Fruit fly (Drosophila melanogaster): ENCODE measurements around the gene Spn77Ba.

The Spn77Ba gene

DNA sequence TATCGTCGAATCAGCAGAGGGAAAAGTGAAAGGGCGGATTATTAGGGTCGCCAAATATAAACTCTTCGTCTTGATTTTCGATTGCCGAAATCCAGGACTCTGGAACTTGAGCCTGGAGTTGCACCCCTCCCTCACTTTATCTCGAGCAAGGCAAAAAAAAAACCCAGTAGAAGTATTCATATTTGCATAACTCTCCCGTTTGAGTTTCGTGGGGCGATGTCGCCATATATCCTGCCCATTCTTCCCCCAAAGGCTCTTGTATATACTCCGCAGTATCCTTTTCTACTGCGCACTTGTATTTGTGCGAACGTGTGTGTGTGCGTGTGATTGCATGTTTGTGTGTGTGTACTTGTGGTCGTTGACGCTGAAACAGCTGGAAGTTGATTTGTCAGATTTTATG is 29.9 kb upstream of the Spn77Ba start:
- no peak for TF ChIP-seq CG8159 (tag; optimal IDR thresholded peaks at IDR 0.05)
- TF ChIP-seq EcR (GFP tag; optimal IDR thresholded peaks at IDR 0.05) = no peak
- no peak for TF ChIP-seq CG9948 (tag; optimal IDR thresholded peaks at IDR 0.05)
- TF ChIP-seq CG8301 (tag; optimal IDR thresholded peaks at IDR 0.05) = no peak
- no peak for TF ChIP-seq CG13204 (GFP tag; optimal IDR thresholded peaks at IDR 0.05)
- TF ChIP-seq CG17806 (tag; optimal IDR thresholded peaks at IDR 0.05) = no peak
- no peak for TF ChIP-seq CG32121 (GFP tag; IDR thresholded peaks at IDR 0.05)
- no peak for TF ChIP-seq Snoo (tag; optimal IDR thresholded peaks at IDR 0.05)
- no peak for TF ChIP-seq Pif1B (GFP tag; optimal IDR thresholded peaks at IDR 0.05)
- no peak for TF ChIP-seq Pif1A (GFP tag; optimal IDR thresholded peaks at IDR 0.05)

DNA sequence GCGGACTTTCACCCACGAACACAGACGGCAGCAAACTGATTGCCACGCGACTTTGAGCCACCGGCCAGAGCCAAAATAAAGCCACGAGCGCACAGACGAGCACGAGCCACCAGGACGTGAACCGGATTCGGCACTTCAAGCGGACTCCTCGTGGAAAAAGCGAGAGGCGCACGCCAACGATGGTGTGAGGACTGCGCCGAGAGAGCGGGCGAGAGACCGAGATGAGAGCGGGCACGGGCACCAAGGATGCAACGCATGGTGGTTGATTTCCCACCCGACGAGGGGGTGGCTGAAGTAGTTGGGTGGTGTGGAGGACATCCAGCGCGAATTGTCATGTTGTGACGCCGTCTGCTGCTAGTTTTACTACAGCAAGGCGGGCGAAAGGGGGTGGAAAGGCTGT is 21.9 kb upstream of the Spn77Ba start, which contains the start of gene gogo:
Gene gogo, minus strand, starts transcription at position 39 of the 400 bp plus-strand sequence.
- TF ChIP-seq rn (GFP tag; IDR thresholded peaks at IDR 0.05) = no peak
- no peak for TF ChIP-seq EcR (GFP tag; optimal IDR thresholded peaks at IDR 0.05)
- no peak for TF ChIP-seq fd96Ca (GFP tag; IDR thresholded peaks at IDR 0.05)
- no peak for TF ChIP-seq D1 (tag; optimal IDR thresholded peaks at IDR 0.05)
- no peak for TF ChIP-seq CG32121 (GFP tag; IDR thresholded peaks at IDR 0.05)
- no peak for TF ChIP-seq CG8301 (tag; optimal IDR thresholded peaks at IDR 0.05)
- no peak for TF ChIP-seq CG34367 (tag; optimal IDR thresholded peaks at IDR 0.05)
- TF ChIP-seq CG9948 (tag; optimal IDR thresholded peaks at IDR 0.05) = no peak
- TF ChIP-seq Pif1A (GFP tag; optimal IDR thresholded peaks at IDR 0.05) = no peak
- no peak for TF ChIP-seq CG13204 (GFP tag; optimal IDR thresholded peaks at IDR 0.05)
- TF ChIP-seq CG8159 (tag; optimal IDR thresholded peaks at IDR 0.05) = no peak
- no peak for TF ChIP-seq Ets98B (GFP tag; IDR thresholded peaks at IDR 0.05)
- TF ChIP-seq Snoo (tag; optimal IDR thresholded peaks at IDR 0.05) = no peak
- TF ChIP-seq gl (tag; optimal IDR thresholded peaks at IDR 0.05) = no peak

DNA sequence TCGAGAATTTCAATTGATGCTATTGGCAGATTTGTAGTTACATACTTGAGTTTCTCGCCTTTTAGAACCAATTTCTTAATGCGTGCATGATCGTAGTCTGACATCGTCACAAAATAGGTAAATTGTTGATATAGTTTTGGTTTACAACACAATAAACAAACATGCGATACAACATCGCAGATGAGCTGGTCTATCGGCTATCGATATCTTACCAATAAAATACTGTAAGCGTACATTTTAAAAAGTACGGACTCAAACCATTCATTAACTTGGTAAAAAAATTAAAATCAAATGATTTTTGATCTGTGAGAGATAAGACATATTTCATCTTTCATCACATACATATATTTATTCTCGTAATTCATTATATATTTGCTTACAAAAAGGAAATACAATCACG is 20.2 kb upstream of the Spn77Ba start, which contains the start of gene FRG1:
Gene FRG1, minus strand, starts transcription at position 175 of the 400 bp plus-strand sequence.
- no peak for TF ChIP-seq CG8159 (tag; optimal IDR thresholded peaks at IDR 0.05)

DNA sequence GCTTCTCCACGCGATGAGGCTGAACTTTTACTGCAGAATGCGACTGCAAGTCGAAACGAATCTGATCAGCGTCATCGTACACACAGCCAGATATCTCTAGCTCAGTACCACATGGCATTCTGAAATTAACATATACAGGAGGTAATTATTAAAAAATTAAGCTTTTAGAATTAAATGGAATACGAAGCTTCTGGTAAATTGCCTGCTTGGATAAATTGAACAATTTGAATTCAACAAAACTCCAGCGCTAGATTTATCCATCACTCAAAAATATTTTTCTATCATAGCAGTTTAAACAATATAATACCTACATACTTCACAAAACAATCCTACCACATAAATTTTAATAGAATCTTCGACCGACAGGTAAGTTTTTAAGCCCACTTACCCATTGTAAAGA is 17.9 kb upstream of the Spn77Ba start, which contains the start of gene SCCRO4:
Gene SCCRO4, plus strand, starts transcription at position 301 of the 400 bp plus-strand sequence.
- TF ChIP-seq EcR (GFP tag; optimal IDR thresholded peaks at IDR 0.05) (no peak), CG14655 (GFP tag; optimal IDR thresholded peaks at IDR 0.05) (no peak), CG9948 (tag; optimal IDR thresholded peaks at IDR 0.05) (no peak), gl (tag; optimal IDR thresholded peaks at IDR 0.05) (no peak), CG17806 (tag; optimal IDR thresholded peaks at IDR 0.05) (no peak), Snoo (tag; optimal IDR thresholded peaks at IDR 0.05) (no peak), Ets98B (GFP tag; IDR thresholded peaks at IDR 0.05) (no peak), Pif1B (GFP tag; optimal IDR thresholded peaks at IDR 0.05) (no peak), CG4496 (GFP tag; IDR thresholded peaks at IDR 0.05) (no peak), CG10348 (GFP tag; IDR thresholded peaks at IDR 0.05) (no peak), CG8159 (tag; optimal IDR thresholded peaks at IDR 0.05) (no peak), CG15710 (tag; optimal IDR thresholded peaks at IDR 0.05) (no peak)

DNA sequence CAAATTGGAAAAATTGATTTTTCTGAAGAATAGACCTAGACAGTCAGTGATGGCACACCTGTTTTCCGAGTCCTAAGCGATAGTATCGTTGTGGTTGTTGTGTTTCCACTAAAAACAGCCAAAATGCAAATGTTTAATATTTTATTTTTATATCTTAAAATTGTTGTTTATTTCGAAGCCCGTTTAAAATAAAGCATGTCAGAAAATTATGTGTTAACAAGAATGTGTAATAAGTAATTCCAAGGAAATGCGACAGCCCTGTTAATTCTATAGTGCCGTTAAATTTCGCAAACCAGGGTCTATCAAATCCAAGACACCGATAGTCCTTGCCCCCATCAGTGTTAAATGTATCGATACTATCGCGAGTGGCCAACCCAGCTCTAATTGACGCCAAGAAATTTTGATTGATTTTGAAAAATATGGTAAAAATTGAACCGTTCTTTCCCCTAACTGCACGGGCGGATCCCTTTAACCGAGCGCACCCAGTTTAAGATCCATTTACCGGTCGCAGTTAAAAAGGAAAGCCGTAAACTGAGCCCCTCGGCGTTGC is 14.8 kb upstream of the Spn77Ba start, which contains the start of gene Pex23:
Gene Pex23, minus strand, starts transcription at position 61 of the 550 bp plus-strand sequence.
- TF ChIP-seq Snoo (tag; optimal IDR thresholded peaks at IDR 0.05) (peak; percentile 59), CG17806 (tag; optimal IDR thresholded peaks at IDR 0.05) (peak; percentile 49), CG10348 (GFP tag; IDR thresholded peaks at IDR 0.05) (peak; percentile 51; the same call in 1 of the 2 replicates), CG4496 (GFP tag; IDR thresholded peaks at IDR 0.05) (peak; percentile 83), CG13204 (GFP tag; optimal IDR thresholded peaks at IDR 0.05) (no peak), gl (tag; optimal IDR thresholded peaks at IDR 0.05) (no peak), Pif1A (GFP tag; optimal IDR thresholded peaks at IDR 0.05) (no peak), Pif1B (GFP tag; optimal IDR thresholded peaks at IDR 0.05) (no peak), CG14655 (GFP tag; optimal IDR thresholded peaks at IDR 0.05) (no peak), CG15710 (tag; optimal IDR thresholded peaks at IDR 0.05) (peak; percentile 66), CG9948 (tag; optimal IDR thresholded peaks at IDR 0.05) (peak; percentile 44), D1 (tag; optimal IDR thresholded peaks at IDR 0.05) (no peak), EcR (GFP tag; optimal IDR thresholded peaks at IDR 0.05) (no peak), Ets98B (GFP tag; IDR thresholded peaks at IDR 0.05) (peak; percentile 68), CG32121 (GFP tag; IDR thresholded peaks at IDR 0.05) (peak; percentile 49; the same call in 1 of the 2 replicates), CG12605 (GFP tag; IDR thresholded peaks at IDR 0.05) (peak; percentile 7; the same call in 1 of the 2 replicates), rn (GFP tag; IDR thresholded peaks at IDR 0.05) (peak; percentile 62), CG34367 (tag; optimal IDR thresholded peaks at IDR 0.05) (peak; percentile 33), CG8159 (tag; optimal IDR thresholded peaks at IDR 0.05) (peak; percentile 55), CG8301 (tag; optimal IDR thresholded peaks at IDR 0.05) (no peak), fd96Ca (GFP tag; IDR thresholded peaks at IDR 0.05) (peak; percentile 78)

DNA sequence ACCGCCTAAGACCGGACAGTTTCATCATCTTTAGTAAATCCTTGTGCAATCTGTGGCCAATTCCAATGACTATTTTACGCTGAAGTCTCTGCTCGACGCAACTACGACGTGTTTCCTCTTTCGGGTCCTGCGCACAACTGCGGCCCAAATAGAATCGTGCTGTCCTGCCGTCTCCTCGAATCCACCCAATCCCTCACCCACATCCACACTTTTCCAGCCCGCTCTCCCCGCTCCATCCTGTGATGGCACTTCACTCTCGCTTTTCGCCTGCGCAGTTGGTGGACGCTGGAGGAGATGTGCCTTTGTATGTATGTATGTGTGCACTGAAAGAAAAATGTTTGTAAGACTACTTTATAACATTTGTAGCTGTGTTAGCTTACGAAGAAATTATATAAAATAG is 10.8 kb upstream of the Spn77Ba start, which contains the start of gene CG32225:
Gene CG32225, minus strand, starts transcription at position 142 of the 400 bp plus-strand sequence.
- TF ChIP-seq CG34367 (tag; optimal IDR thresholded peaks at IDR 0.05) (no peak), CG4496 (GFP tag; IDR thresholded peaks at IDR 0.05) (peak; percentile 37; the same call in 1 of the 3 replicates), CG9948 (tag; optimal IDR thresholded peaks at IDR 0.05) (no peak), Ets98B (GFP tag; IDR thresholded peaks at IDR 0.05) (no peak)

Data from whole organism, pupa.